Comparison of ENCODE assay signal across 1 fruit fly cellular context in genomic region chrX:19361406-19361859, dm6.
TF ChIP-seq lines count a peak whose summit lies in the region.

No protein-coding gene starts in this region.

TF ChIP-seq in whole organism, embryonic, 481 proteins besides CTCF, POLR2A, EP300 and RAD21 (continued from another document and continues in another):
- TF ChIP-seq zen2 (GFP tag; IDR thresholded peaks at IDR 0.05; lab: Robert Waterston, UW; ENCODE audit: partially characterized antibody) (no peak), CG18599 (GFP tag; optimal IDR thresholded peaks at IDR 0.05; lab: Kevin White, UChicago) (peak; percentile 70), CG10274 (GFP tag; optimal IDR thresholded peaks at IDR 0.05; lab: Kevin White, UChicago) (no peak), PHDP (tag; optimal IDR thresholded peaks at IDR 0.05; lab: Kevin White, UChicago) (peak; percentile 52), CG11696 (GFP tag; IDR thresholded peaks at IDR 0.05; lab: Robert Waterston, UW) (no peak), ftz-f1 (GFP tag; optimal IDR thresholded peaks at IDR 0.05; lab: Kevin White, UChicago) (no peak), CG7745 (tag; optimal IDR thresholded peaks at IDR 0.05; lab: Kevin White, UChicago) (no peak), trh (GFP tag; optimal IDR thresholded peaks at IDR 0.05; lab: Kevin White, UChicago) (no peak), dan (GFP tag; IDR thresholded peaks at IDR 0.05; lab: Robert Waterston, UW) (no peak), CG17568 (GFP tag; optimal IDR thresholded peaks at IDR 0.05; lab: Kevin White, UChicago) (no peak), kay (GFP tag; optimal IDR thresholded peaks at IDR 0.05; lab: Kevin White, UChicago) (peak; percentile 25), unpg (GFP tag; optimal IDR thresholded peaks at IDR 0.05; lab: Kevin White, UChicago) (peak; percentile 51), CG11085 (GFP tag; IDR thresholded peaks at IDR 0.05; lab: Robert Waterston, UW) (no peak), HLHmδ (GFP tag; optimal IDR thresholded peaks at IDR 0.05; lab: Kevin White, UChicago) (no peak), CG10147 (GFP tag; optimal IDR thresholded peaks at IDR 0.05; lab: Kevin White, UChicago) (no peak), ssp (GFP tag; IDR thresholded peaks at IDR 0.05; lab: Robert Waterston, UW) (no peak), Dip2 (GFP tag; IDR thresholded peaks at IDR 0.05; lab: Robert Waterston, UW) (no peak), CrebB (tag; optimal IDR thresholded peaks at IDR 0.05; lab: Kevin White, UChicago) (no peak), ab (GFP tag; optimal IDR thresholded peaks at IDR 0.05; lab: Kevin White, UChicago) (no peak), CG17385 (GFP tag; optimal IDR thresholded peaks at IDR 0.05; lab: Kevin White, UChicago) (peak; percentile 12), Nf-YB (GFP tag; optimal IDR thresholded peaks at IDR 0.05; lab: Kevin White, UChicago) (no peak), CG16813 (GFP tag; IDR thresholded peaks at IDR 0.05; lab: Robert Waterston, UW; ENCODE audit: partially characterized antibody) (no peak), HHEX (GFP tag; optimal IDR thresholded peaks at IDR 0.05; lab: Kevin White, UChicago) (peak; percentile 37), zfh2 (GFP tag; optimal IDR thresholded peaks at IDR 0.05; lab: Kevin White, UChicago) (no peak), ind (GFP tag; optimal IDR thresholded peaks at IDR 0.05; lab: Kevin White, UChicago) (peak; percentile 48), Opbp (GFP tag; IDR thresholded peaks at IDR 0.05; lab: Robert Waterston, UW; ENCODE audit: partially characterized antibody) (no peak), CG6854 (GFP tag; optimal IDR thresholded peaks at IDR 0.05; lab: Kevin White, UChicago) (no peak), CG9817 (tag; optimal IDR thresholded peaks at IDR 0.05; lab: Kevin White, UChicago) (peak; percentile 10), Dad (GFP tag; optimal IDR thresholded peaks at IDR 0.05; lab: Kevin White, UChicago) (peak; percentile 18), zfh1 (GFP tag; IDR thresholded peaks at IDR 0.05; lab: Robert Waterston, UW) (0 out of 3 replicates have a peak, but pooled peaks have one; percentile 20), Sox102F (GFP tag; optimal IDR thresholded peaks at IDR 0.05; lab: Kevin White, UChicago) (peak; percentile 65), CG1832 (GFP tag; optimal IDR thresholded peaks at IDR 0.05; lab: Kevin White, UChicago) (no peak), CG16863 (GFP tag; optimal IDR thresholded peaks at IDR 0.05; lab: Kevin White, UChicago) (peak; percentile 29), zen (tag; optimal IDR thresholded peaks at IDR 0.05; lab: Kevin White, UChicago) (peak; percentile 26), CG6791 (GFP tag; IDR thresholded peaks at IDR 0.05; lab: Robert Waterston, UW; ENCODE audit: partially characterized antibody) (no peak), nau (GFP tag; optimal IDR thresholded peaks at IDR 0.05; lab: Kevin White, UChicago) (no peak), slbo (GFP tag; IDR thresholded peaks at IDR 0.05; lab: Robert Waterston, UW) (no peak), Lhr (GFP tag; optimal IDR thresholded peaks at IDR 0.05; lab: Kevin White, UChicago) (no peak), Atf3 (GFP tag; optimal IDR thresholded peaks at IDR 0.05; lab: Kevin White, UChicago) (peak; percentile 3), vnd (GFP tag; IDR thresholded peaks at IDR 0.05; lab: Robert Waterston, UW; ENCODE audit: partially characterized antibody) (no peak), HmgD (GFP tag; optimal IDR thresholded peaks at IDR 0.05; lab: Kevin White, UChicago) (peak; percentile 2), CG4404 (GFP tag; IDR thresholded peaks at IDR 0.05; lab: Robert Waterston, UW) (no peak), sr (GFP tag; IDR thresholded peaks at IDR 0.05; lab: Robert Waterston, UW) (no peak), CG13424 (tag; optimal IDR thresholded peaks at IDR 0.05; lab: Kevin White, UChicago) (peak; percentile 23), dysf (GFP tag; IDR thresholded peaks at IDR 0.05; lab: Robert Waterston, UW) (peak; percentile 54; the same call in 1 of the 3 replicates), chm (GFP tag; IDR thresholded peaks at IDR 0.05; lab: Robert Waterston, UW) (peak; percentile 42; the same call in 1 of the 2 replicates), CG1024 (GFP tag; IDR thresholded peaks at IDR 0.05; lab: Robert Waterston, UW) (no peak), CG11247 (GFP tag; IDR thresholded peaks at IDR 0.05; lab: Robert Waterston, UW) (no peak), knrl (GFP tag; IDR thresholded peaks at IDR 0.05; lab: Robert Waterston, UW; ENCODE audit: partially characterized antibody) (no peak), CG7372 (GFP tag; IDR thresholded peaks at IDR 0.05; lab: Robert Waterston, UW) (no peak), exex (tag; optimal IDR thresholded peaks at IDR 0.05; lab: Kevin White, UChicago) (no peak), Deaf1 (tag; optimal IDR thresholded peaks at IDR 0.05; lab: Kevin White, UChicago) (peak; percentile 8), lab (GFP tag; optimal IDR thresholded peaks at IDR 0.05; lab: Kevin White, UChicago) (peak; percentile 69), CG3726 (GFP tag; IDR thresholded peaks at IDR 0.05; lab: Robert Waterston, UW) (no peak), wdn (GFP tag; IDR thresholded peaks at IDR 0.05; lab: Robert Waterston, UW) (no peak), CG7963 (GFP tag; IDR thresholded peaks at IDR 0.05; lab: Robert Waterston, UW; ENCODE audit: partially characterized antibody) (no peak), nmo (GFP tag; optimal IDR thresholded peaks at IDR 0.05; lab: Kevin White, UChicago) (peak; percentile 40), pho (GFP tag; optimal IDR thresholded peaks at IDR 0.05; lab: Kevin White, UChicago) (peak; percentile 35), dpn (GFP tag; optimal IDR thresholded peaks at IDR 0.05; lab: Kevin White, UChicago) (peak in 1 of 2 experiments; percentile 65), Hr78 (GFP tag; optimal IDR thresholded peaks at IDR 0.05; lab: Kevin White, UChicago) (no peak), row (GFP tag; IDR thresholded peaks at IDR 0.05; lab: Robert Waterston, UW) (peak; percentile 60; the same call in 2 of the 3 replicates), CG6254 (GFP tag; optimal IDR thresholded peaks at IDR 0.05; lab: Kevin White, UChicago) (peak; percentile 43), Xrp1 (GFP tag; IDR thresholded peaks at IDR 0.05; lab: Robert Waterston, UW) (peak; percentile 51; the same call in 1 of the 2 replicates), twi (tag; optimal IDR thresholded peaks at IDR 0.05; lab: Kevin White, UChicago) (no peak), CG2202 (tag; optimal IDR thresholded peaks at IDR 0.05; lab: Kevin White, UChicago) (no peak), p53 (GFP tag; optimal IDR thresholded peaks at IDR 0.05; lab: Kevin White, UChicago) (no peak), Antp (GFP tag; optimal IDR thresholded peaks at IDR 0.05; lab: Kevin White, UChicago) (no peak), YL-1 (GFP tag; optimal IDR thresholded peaks at IDR 0.05; lab: Kevin White, UChicago) (no peak), CG10366 (GFP tag; IDR thresholded peaks at IDR 0.05; lab: Robert Waterston, UW) (no peak; the same call in 1 of the 2 replicates), ken (GFP tag; IDR thresholded peaks at IDR 0.05; lab: Robert Waterston, UW) (no peak; the same call in 2 of the 3 replicates), CG11398 (GFP tag; optimal IDR thresholded peaks at IDR 0.05; lab: Kevin White, UChicago) (peak; percentile 3), CG32772 (GFP tag; IDR thresholded peaks at IDR 0.05; lab: Robert Waterston, UW) (0 out of 2 replicates have a peak, but pooled peaks have one; percentile 20), bab2 (GFP tag; optimal IDR thresholded peaks at IDR 0.05; lab: Kevin White, UChicago) (peak; percentile 65), CG12769 (tag; optimal IDR thresholded peaks at IDR 0.05; lab: Kevin White, UChicago) (peak; percentile 43), MESR4 (GFP tag; optimal IDR thresholded peaks at IDR 0.05; lab: Kevin White, UChicago) (no peak), Hsf (GFP tag; optimal IDR thresholded peaks at IDR 0.05; lab: Kevin White, UChicago) (peak; percentile 60), pnt (GFP tag; optimal IDR thresholded peaks at IDR 0.05; lab: Kevin White, UChicago) (no peak), jing (GFP tag; optimal IDR thresholded peaks at IDR 0.05; lab: Kevin White, UChicago) (peak; percentile 43), lmd (GFP tag; IDR thresholded peaks at IDR 0.05; lab: Robert Waterston, UW) (no peak), CG4617 (GFP tag; optimal IDR thresholded peaks at IDR 0.05; lab: Kevin White, UChicago; ENCODE audit: borderline replicate concordance) (no peak), en (GFP tag; optimal IDR thresholded peaks at IDR 0.05; lab: Kevin White, UChicago) (no peak), slp2 (GFP tag; optimal IDR thresholded peaks at IDR 0.05; lab: Kevin White, UChicago) (peak; percentile 7), run (tag; optimal IDR thresholded peaks at IDR 0.05; lab: Kevin White, UChicago) (no peak), CG4854 (GFP tag; optimal IDR thresholded peaks at IDR 0.05; lab: Kevin White, UChicago) (peak; percentile 10), ac (GFP tag; optimal IDR thresholded peaks at IDR 0.05; lab: Kevin White, UChicago) (no peak), ERR (GFP tag; optimal IDR thresholded peaks at IDR 0.05; lab: Kevin White, UChicago) (no peak), Oli (tag; optimal IDR thresholded peaks at IDR 0.05; lab: Kevin White, UChicago) (peak; percentile 46), jigr1 (GFP tag; IDR thresholded peaks at IDR 0.05; lab: Robert Waterston, UW) (no peak), CG3407 (GFP tag; optimal IDR thresholded peaks at IDR 0.05; lab: Kevin White, UChicago) (no peak), ci (GFP tag; IDR thresholded peaks at IDR 0.05; lab: Robert Waterston, UW) (peak; percentile 26; the same call in 1 of the 3 replicates), sc (optimal IDR thresholded peaks at IDR 0.05; lab: Kevin White, UChicago) (no peak), sc (GFP tag; optimal IDR thresholded peaks at IDR 0.05; lab: Kevin White, UChicago) (peak; percentile 37), CG16815 (GFP tag; optimal IDR thresholded peaks at IDR 0.05; lab: Kevin White, UChicago) (no peak), Usf (GFP tag; optimal IDR thresholded peaks at IDR 0.05; lab: Kevin White, UChicago) (no peak), sisA (GFP tag; IDR thresholded peaks at IDR 0.05; lab: Robert Waterston, UW) (no peak; the same call in 1 of the 2 replicates), CG10654 (GFP tag; optimal IDR thresholded peaks at IDR 0.05; lab: Kevin White, UChicago) (peak; percentile 45), CG11093 (GFP tag; IDR thresholded peaks at IDR 0.05; lab: Robert Waterston, UW) (no peak), dmrt99B (tag; optimal IDR thresholded peaks at IDR 0.05; lab: Kevin White, UChicago) (peak; percentile 68), sens (GFP tag; lab: Kevin White, UChicago) (peak; percentile 90), CG13287 (GFP tag; IDR thresholded peaks at IDR 0.05; lab: Robert Waterston, UW; ENCODE audit: partially characterized antibody) (no peak), gsb-n (tag; optimal IDR thresholded peaks at IDR 0.05; lab: Kevin White, UChicago) (peak; percentile 28), CG4328 (GFP tag; optimal IDR thresholded peaks at IDR 0.05; lab: Kevin White, UChicago) (no peak), croc (GFP tag; conservative IDR thresholded peaks at IDR 0.05; lab: Robert Waterston, UW) (no peak; the same call in 2 of the 3 replicates), CG9797 (GFP tag; optimal IDR thresholded peaks at IDR 0.05; lab: Kevin White, UChicago) (no peak), zf30C (GFP tag; optimal IDR thresholded peaks at IDR 0.05; lab: Kevin White, UChicago) (peak; percentile 85), CG13624 (GFP tag; optimal IDR thresholded peaks at IDR 0.05; lab: Kevin White, UChicago) (peak; percentile 24), Awh (GFP tag; IDR thresholded peaks at IDR 0.05; lab: Robert Waterston, UW) (0 out of 2 replicates have a peak, but pooled peaks have one; percentile 10), Stat92E (GFP tag; optimal IDR thresholded peaks at IDR 0.05; lab: Kevin White, UChicago) (no peak), chif (GFP tag; optimal IDR thresholded peaks at IDR 0.05; lab: Kevin White, UChicago) (peak; percentile 20 to 54), CG15601 (tag; optimal IDR thresholded peaks at IDR 0.05; lab: Kevin White, UChicago) (peak; percentile 19), CG11560 (tag; IDR thresholded peaks at IDR 0.05; lab: Robert Waterston, UW) (no peak), CG8478 (optimal IDR thresholded peaks at IDR 0.05; lab: Kevin White, UChicago) (no peak), D19A (tag; optimal IDR thresholded peaks at IDR 0.05; lab: Kevin White, UChicago) (peak; percentile 61), CG11456 (GFP tag; IDR thresholded peaks at IDR 0.05; lab: Robert Waterston, UW) (no peak), Pdp1 (GFP tag; optimal IDR thresholded peaks at IDR 0.05; lab: Kevin White, UChicago) (peak in 1 of 2 experiments; percentile 38), Aef1 (GFP tag; IDR thresholded peaks at IDR 0.05; lab: Robert Waterston, UW) (no peak), BtbVII (GFP tag; optimal IDR thresholded peaks at IDR 0.05; lab: Kevin White, UChicago) (no peak), pita (GFP tag; optimal IDR thresholded peaks at IDR 0.05; lab: Kevin White, UChicago) (no peak), CG8924 (tag; optimal IDR thresholded peaks at IDR 0.05; lab: Kevin White, UChicago) (peak; percentile 64), grau (tag; optimal IDR thresholded peaks at IDR 0.05; lab: Kevin White, UChicago) (peak; percentile 62), schlank (tag; optimal IDR thresholded peaks at IDR 0.05; lab: Kevin White, UChicago) (no peak), fu2 (GFP tag; optimal IDR thresholded peaks at IDR 0.05; lab: Kevin White, UChicago) (no peak), yki (optimal IDR thresholded peaks at IDR 0.05; lab: Kevin White, UChicago) (no peak), CG10565 (GFP tag; optimal IDR thresholded peaks at IDR 0.05; lab: Kevin White, UChicago) (no peak), CG6689 (GFP tag; IDR thresholded peaks at IDR 0.05; lab: Robert Waterston, UW) (no peak; the same call in 1 of the 2 replicates), CG9727 (GFP tag; optimal IDR thresholded peaks at IDR 0.05; lab: Kevin White, UChicago) (peak; percentile 25), HLH3B (GFP tag; IDR thresholded peaks at IDR 0.05; lab: Robert Waterston, UW) (no peak), CG17186 (GFP tag; optimal IDR thresholded peaks at IDR 0.05; lab: Kevin White, UChicago) (peak; percentile 15), Dp (GFP tag; optimal IDR thresholded peaks at IDR 0.05; lab: Kevin White, UChicago) (no peak), CG8089 (GFP tag; optimal IDR thresholded peaks at IDR 0.05; lab: Kevin White, UChicago) (peak; percentile 20), C15 (GFP tag; IDR thresholded peaks at IDR 0.05; lab: Robert Waterston, UW) (no peak), Atf-2 (GFP tag; optimal IDR thresholded peaks at IDR 0.05; lab: Kevin White, UChicago) (no peak), unc-4 (GFP tag; IDR thresholded peaks at IDR 0.05; lab: Robert Waterston, UW; ENCODE audit: partially characterized antibody) (no peak), CG30020 (tag; optimal IDR thresholded peaks at IDR 0.05; lab: Kevin White, UChicago) (no peak)
